Worm (Caenorhabditis elegans) whole organism, L3 larva: ENCODE measurements around the gene R02D5.8.

ENCODE experiments used
- ceh-16 ChIP-seq: sonication (generic microtip); optimal IDR thresholded peaks from 2 replicates; lab custom pipeline; 2017; ENCODE audit warnings: missing biosample characterization, missing genetic modification characterization
- ceh-82 ChIP-seq: fragments of 150-350 bp; optimal IDR thresholded peaks from 2 replicates; lab custom pipeline; 2014; ENCODE audit warnings: missing biosample characterization, missing genetic modification characterization
- elt-1 ChIP-seq: fragments of 150-350 bp; optimal IDR thresholded peaks from 2 replicates; lab custom pipeline; 2014; ENCODE audit warnings: missing biosample characterization, missing genetic modification characterization
- hmg-11 ChIP-seq: sonication (generic microtip); optimal IDR thresholded peaks from 2 replicates; lab custom pipeline; 2016; ENCODE audit warnings: missing genetic modification characterization, missing compliant biosample characterization
- lin-39 ChIP-seq: fragments of 150-350 bp; optimal IDR thresholded peaks from 2 replicates; lab custom pipeline; 2018; ENCODE audit warnings: missing biosample characterization, missing genetic modification reagents, missing genetic modification characterization
- lsy-12 ChIP-seq: sonication (generic microtip); optimal IDR thresholded peaks from 2 replicates; lab custom pipeline; 2016; ENCODE audit warnings: mild to moderate bottlenecking, missing genetic modification characterization, missing compliant biosample characterization
- nhr-11 ChIP-seq: fragments of 150-350 bp; optimal IDR thresholded peaks from 2 replicates; lab custom pipeline; 2014; ENCODE audit warnings: missing biosample characterization, missing genetic modification characterization
- nhr-12 ChIP-seq: fragments of 150-350 bp; optimal IDR thresholded peaks from 2 replicates; lab custom pipeline; 2014; ENCODE audit warnings: missing biosample characterization, missing genetic modification characterization
- nhr-237 ChIP-seq: fragments of 150-350 bp; optimal IDR thresholded peaks from 2 replicates; lab custom pipeline; 2014; ENCODE audit warnings: missing biosample characterization, missing genetic modification characterization
- nhr-76 ChIP-seq: fragments of 150-350 bp; sonication (generic microtip); optimal IDR thresholded peaks from 5 replicates; lab custom pipeline; 2014; ENCODE audit warnings: missing biosample characterization, missing genetic modification characterization
- nhr-77 ChIP-seq: fragments of 150-350 bp; optimal IDR thresholded peaks from 2 replicates; lab custom pipeline; 2014; ENCODE audit warnings: missing biosample characterization, missing genetic modification characterization
- pha-4 ChIP-seq: fragments of 150-350 bp; optimal IDR thresholded peaks from 2 replicates; lab custom pipeline; 2014; ENCODE audit warnings: missing biosample characterization, missing genetic modification reagents, missing genetic modification characterization
- skn-1 ChIP-seq: fragments of 150-350 bp; optimal IDR thresholded peaks from 2 replicates; lab custom pipeline; 2014; ENCODE audit warnings: missing biosample characterization, missing genetic modification characterization
- ztf-4 ChIP-seq: fragments of 150-350 bp; optimal IDR thresholded peaks from 2 replicates; lab custom pipeline; 2014; ENCODE audit warnings: missing biosample characterization, missing genetic modification characterization

- no peak for TF ChIP-seq nhr-237 (tag; lab: Kevin White, UChicago)
- no peak for TF ChIP-seq nhr-76 (tag; lab: Kevin White, UChicago)
- no peak for TF ChIP-seq ceh-82 (tag; lab: Kevin White, UChicago)
- TF ChIP-seq elt-1 (tag; lab: Kevin White, UChicago) = no peak
- no peak for TF ChIP-seq lsy-12 (tag; lab: Kevin White, UChicago)
- TF ChIP-seq pha-4 (tag; lab: Kevin White, UChicago) = no peak
- TF ChIP-seq lin-39 (tag; lab: Kevin White, UChicago) = no peak
- no peak for TF ChIP-seq nhr-12 (tag; lab: Kevin White, UChicago)
- TF ChIP-seq ceh-16 = no peak
- TF ChIP-seq nhr-11 (tag; lab: Kevin White, UChicago) = no peak
- no peak for TF ChIP-seq nhr-77 (tag; lab: Kevin White, UChicago)
- TF ChIP-seq ztf-4 = no peak
- TF ChIP-seq hmg-11 (tag; lab: Kevin White, UChicago) = no peak
- no peak for TF ChIP-seq skn-1 (tag; lab: Kevin White, UChicago)
Measured at ce11 chrV:14478979-14479378, 40.2 kb downstream of the R02D5.8 start, which contains the start of gene clec-55.
